Worm (Caenorhabditis elegans): Measurements from ENCODE around the gene col-2.

Gene col-2

ce11 chrIV:10115142-10115541, 29.9 kb upstream of the col-2 start, which contains the start of gene C04G2.10 (continued):
- TF ChIP-seq hlh-4 (tag; optimal IDR thresholded peaks at IDR 0.05) (no peak), C04F5.9 (tag; optimal IDR thresholded peaks at IDR 0.05) (no peak), unc-130 (tag; optimal IDR thresholded peaks at IDR 0.05) (no peak)

ce11 chrIV:10112570-10112969, 27.3 kb upstream of the col-2 start, which contains the start of gene nsph-3.2:
Gene nsph-3.2 (plus strand): TSS chrIV:10112870.
- TF ChIP-seq grh-1 (GFP tag; IDR thresholded peaks at IDR 0.05) (no peak), zip-4 (GFP tag; optimal IDR thresholded peaks at IDR 0.05) (no peak), isw-1 (GFP tag; IDR thresholded peaks at IDR 0.05) (no peak), lir-3 (tag; optimal IDR thresholded peaks at IDR 0.05; ENCODE audit: poor library complexity) (no peak), nhr-77 (tag; optimal IDR thresholded peaks at IDR 0.05) (no peak), ets-5 (GFP tag; IDR thresholded peaks at IDR 0.05) (no peak), nhr-90 (tag; optimal IDR thresholded peaks at IDR 0.05; ENCODE audit: poor library complexity) (no peak), hlh-17 (GFP tag; optimal IDR thresholded peaks at IDR 0.05; ENCODE audit: borderline replicate concordance) (no peak), nhr-28 (tag; optimal IDR thresholded peaks at IDR 0.05) (no peak), mdl-1 (tag; optimal IDR thresholded peaks at IDR 0.05) (no peak), hpl-2 (GFP tag; optimal IDR thresholded peaks at IDR 0.05) (no peak), dsc-1 (tag; optimal IDR thresholded peaks at IDR 0.05) (no peak), elt-2 (tag; optimal IDR thresholded peaks at IDR 0.05) (no peak), lin-39 (tag; optimal IDR thresholded peaks at IDR 0.05) (no peak), pax-3 (tag; optimal IDR thresholded peaks at IDR 0.05) (no peak), jun-1 (tag; optimal IDR thresholded peaks at IDR 0.05) (no peak), fos-1 (tag; optimal IDR thresholded peaks at IDR 0.05) (no peak)

DNA sequence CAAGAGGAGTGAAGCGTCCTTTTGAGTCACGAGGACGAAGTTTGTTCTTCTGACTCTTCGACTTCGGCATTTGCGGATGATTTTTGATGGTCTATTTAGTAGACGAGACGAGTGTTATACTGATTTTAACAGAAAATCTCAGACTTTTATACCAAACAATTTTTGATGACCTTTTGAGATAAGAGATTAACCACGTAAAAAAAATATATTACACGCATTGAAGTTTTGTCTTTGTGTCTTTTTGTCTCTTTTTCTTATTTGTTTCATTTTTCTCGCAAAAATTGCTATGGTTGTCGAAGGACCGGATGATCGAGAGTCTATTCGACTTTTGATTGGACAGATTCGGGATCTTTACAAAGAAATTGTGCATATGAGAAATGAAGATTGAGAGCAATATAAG, 26.2 kb upstream of the col-2 start, which contains the start of gene spch-1:
Gene spch-1, minus strand, starts transcription at position 101 of the 400 bp plus-strand sequence.
- no peak for TF ChIP-seq C04F5.9 (tag; optimal IDR thresholded peaks at IDR 0.05)
- TF ChIP-seq hlh-4 (tag; optimal IDR thresholded peaks at IDR 0.05): no peak
- TF ChIP-seq tlp-1 (tag; optimal IDR thresholded peaks at IDR 0.05): no peak
- no peak for TF ChIP-seq alr-1 (tag; optimal IDR thresholded peaks at IDR 0.05; ENCODE audit: borderline replicate concordance)
- TF ChIP-seq ama-1 (optimal IDR thresholded peaks at IDR 0.05): no peak
- TF ChIP-seq grh-1 (GFP tag; IDR thresholded peaks at IDR 0.05): no peak
- no peak for TF ChIP-seq nhr-20 (tag; optimal IDR thresholded peaks at IDR 0.05)
- no peak for TF ChIP-seq mdl-1 (tag; optimal IDR thresholded peaks at IDR 0.05)
- no peak for TF ChIP-seq egl-27 (tag; optimal IDR thresholded peaks at IDR 0.05)
- no peak for TF ChIP-seq pqm-1 (tag; optimal IDR thresholded peaks at IDR 0.05)
- TF ChIP-seq C16A3.4 (tag; optimal IDR thresholded peaks at IDR 0.05): no peak
- no peak for TF ChIP-seq unc-30 (tag; optimal IDR thresholded peaks at IDR 0.05)

ce11 chrIV:10110870-10111269, 25.6 kb upstream of the col-2 start:
- TF ChIP-seq nhr-47 (tag; optimal IDR thresholded peaks at IDR 0.05) (no peak), ces-1 (GFP tag; optimal IDR thresholded peaks at IDR 0.05) (no peak), isw-1 (GFP tag; IDR thresholded peaks at IDR 0.05) (no peak), ztf-11 (tag; optimal IDR thresholded peaks at IDR 0.05) (no peak), sup-37 (GFP tag; optimal IDR thresholded peaks at IDR 0.05) (no peak), alr-1 (tag; optimal IDR thresholded peaks at IDR 0.05; ENCODE audit: borderline replicate concordance) (no peak), fos-1 (tag; optimal IDR thresholded peaks at IDR 0.05) (no peak)

- TF ChIP-seq swsn-7 (tag; optimal IDR thresholded peaks at IDR 0.05): no peak
Observed at ce11 chrIV:10110417-10110816, 25.2 kb upstream of the col-2 start, which contains the start of gene egl-38. Gene egl-38 (minus strand): TSS chrIV:10110517.

DNA sequence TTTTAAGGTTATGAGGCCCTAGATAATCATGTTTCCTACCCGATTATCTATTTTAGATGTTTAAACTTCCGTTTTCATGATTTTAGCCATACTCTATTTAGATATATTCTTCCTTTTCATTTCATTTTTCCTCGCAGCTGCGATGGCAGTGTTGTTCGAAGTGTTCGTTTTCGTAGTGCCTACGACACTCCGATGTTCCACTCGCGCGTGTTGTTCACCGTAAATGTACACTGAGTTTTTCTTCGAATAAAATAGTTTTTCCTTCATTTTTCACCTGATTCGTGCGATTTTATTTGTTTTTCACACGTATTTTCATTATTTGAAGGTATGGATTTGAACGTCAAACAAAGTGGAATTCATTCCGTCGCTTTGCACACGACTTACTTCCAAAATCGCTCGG, 11.6 kb upstream of the col-2 start, which contains the start of gene dis-3:
Gene dis-3, plus strand, starts transcription at position 322 of the 400 bp plus-strand sequence.
- TF ChIP-seq nhr-28 (tag; optimal IDR thresholded peaks at IDR 0.05) (no peak), unc-30 (tag; optimal IDR thresholded peaks at IDR 0.05) (no peak), nhr-77 (tag; optimal IDR thresholded peaks at IDR 0.05) (no peak), lin-13 (GFP tag; optimal IDR thresholded peaks at IDR 0.05) (no peak), C16A3.4 (tag; optimal IDR thresholded peaks at IDR 0.05) (no peak), lin-15B (tag; optimal IDR thresholded peaks at IDR 0.05) (no peak), lin-35 (GFP tag; optimal IDR thresholded peaks at IDR 0.05) (peak in 1 of 2 experiments; percentile 45), elt-2 (tag; optimal IDR thresholded peaks at IDR 0.05) (no peak), nhr-19 (GFP tag; conservative IDR thresholded peaks at IDR 0.05) (no peak), xbp-1 (tag; optimal IDR thresholded peaks at IDR 0.05) (no peak), snu-23 (GFP tag; optimal IDR thresholded peaks at IDR 0.05) (no peak), nhr-84 (tag; optimal IDR thresholded peaks at IDR 0.05) (no peak), egl-13 (tag; optimal IDR thresholded peaks at IDR 0.05) (no peak), dpl-1 (GFP tag; optimal IDR thresholded peaks at IDR 0.05) (peak in 1 of 3 experiments; percentile 26), F16B12.6 (tag; optimal IDR thresholded peaks at IDR 0.05) (no peak), ces-1 (GFP tag; optimal IDR thresholded peaks at IDR 0.05) (no peak)

All from whole organism, L1 larva.